Worm (Caenorhabditis elegans): ENCODE measurements around the gene R07A4.2.
A peak's percentile ranks its signal among the peaks of the same experiment; 100 is the strongest.

Gene R07A4.2

DNA sequence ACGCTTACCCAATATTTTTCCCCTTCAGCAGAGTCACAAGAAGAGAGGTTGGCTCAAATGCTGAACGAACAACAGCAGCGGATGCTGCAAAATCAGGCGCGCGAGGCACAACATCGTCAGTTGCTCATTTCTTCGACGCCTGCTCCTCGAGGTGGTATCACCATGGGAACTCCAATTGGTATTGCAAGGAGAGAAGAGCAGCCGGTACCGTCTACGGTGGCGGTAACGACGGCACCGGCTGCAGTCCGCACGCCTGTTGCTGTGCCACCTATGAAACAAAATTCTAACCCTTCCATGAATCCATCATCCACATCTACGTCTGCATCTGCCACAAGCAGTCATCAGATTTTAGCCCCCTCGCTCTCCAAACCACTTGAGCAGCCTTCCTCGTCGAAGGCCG lies 28.6 kb upstream of the R07A4.2 start:
- TF ChIP-seq set-16 (GFP tag; IDR thresholded peaks at IDR 0.05), result peak; percentile 53; the same call in 1 of the 2 replicates
- TF ChIP-seq unc-62 (GFP tag; optimal IDR thresholded peaks at IDR 0.05 in 1 of 2), result peak in 1 of 2 experiments; percentile 26
- TF ChIP-seq unc-62 (tag; optimal IDR thresholded peaks at IDR 0.05), result no peak
- no peak for TF ChIP-seq ztf-7 (tag; optimal IDR thresholded peaks at IDR 0.05)
- TF ChIP-seq egl-43 (GFP tag; IDR thresholded peaks at IDR 0.05), result 0 out of 2 replicates have a peak, but pooled peaks have one; percentile 50
- no peak for TF ChIP-seq F37D6.2 (tag; optimal IDR thresholded peaks at IDR 0.05)
- no peak for TF ChIP-seq F44E2.7 (GFP tag; IDR thresholded peaks at IDR 0.05)
- peak; percentile 17 for TF ChIP-seq aha-1 (tag)
- TF ChIP-seq hlh-30 (tag; optimal IDR thresholded peaks at IDR 0.05; ENCODE audit: insufficient read depth), result no peak
- 0 out of 2 replicates have a peak, but pooled peaks have one; percentile 17 for TF ChIP-seq tag-97 (GFP tag; IDR thresholded peaks at IDR 0.05)
- no peak for TF ChIP-seq pqm-1 (tag; optimal IDR thresholded peaks at IDR 0.05)

DNA sequence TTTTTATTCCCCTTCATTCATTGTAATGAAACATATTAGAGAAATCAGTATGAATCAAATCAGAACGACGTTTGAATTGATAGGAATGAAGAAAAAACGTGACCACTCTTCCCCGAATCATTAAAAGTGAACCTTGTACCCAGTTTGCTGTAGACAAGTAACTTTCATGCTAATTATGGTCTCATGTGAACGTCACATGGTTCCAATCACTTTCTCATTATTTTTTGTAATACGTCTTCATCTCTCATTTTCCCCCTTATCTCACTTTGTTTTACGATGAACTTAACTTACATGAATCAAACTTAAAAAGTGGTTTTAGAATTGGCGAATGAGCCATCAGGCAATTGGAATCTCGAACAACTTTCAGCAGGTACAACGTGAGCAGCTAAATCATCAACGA lies 26.5 kb upstream of the R07A4.2 start:
- no peak for TF ChIP-seq ZK546.5 (tag; optimal IDR thresholded peaks at IDR 0.05)
- no peak for TF ChIP-seq sdz-12 (GFP tag; optimal IDR thresholded peaks at IDR 0.05)
- no peak for TF ChIP-seq nhr-25 (tag; optimal IDR thresholded peaks at IDR 0.05; ENCODE audit: borderline replicate concordance, insufficient read depth)
- TF ChIP-seq zfp-3 (GFP tag; conservative IDR thresholded peaks at IDR 0.05), result no peak
- TF ChIP-seq daf-19 (GFP tag; conservative IDR thresholded peaks at IDR 0.05), result no peak
- no peak for TF ChIP-seq nhr-76 (tag; optimal IDR thresholded peaks at IDR 0.05)
- TF ChIP-seq lin-29 (GFP tag; IDR thresholded peaks at IDR 0.05), result no peak
- TF ChIP-seq daf-8 (GFP tag; IDR thresholded peaks at IDR 0.05), result no peak
- TF ChIP-seq D1046.2 (GFP tag; IDR thresholded peaks at IDR 0.05), result no peak
- no peak for TF ChIP-seq Y105C5A.15 (GFP tag; IDR thresholded peaks at IDR 0.05)
- no peak for TF ChIP-seq zfp-2 (tag; optimal IDR thresholded peaks at IDR 0.05)
- TF ChIP-seq F49E8.2 (tag; optimal IDR thresholded peaks at IDR 0.05; ENCODE audit: borderline replicate concordance), result no peak
- no peak for TF ChIP-seq lir-3 (tag; optimal IDR thresholded peaks at IDR 0.05)
- no peak for TF ChIP-seq mdt-29 (GFP tag; IDR thresholded peaks at IDR 0.05)
- no peak for TF ChIP-seq zip-2 (tag; optimal IDR thresholded peaks at IDR 0.05)
- TF ChIP-seq Y75B8A.6 (GFP tag; IDR thresholded peaks at IDR 0.05), result no peak
- TF ChIP-seq T26A8.4 (GFP tag; IDR thresholded peaks at IDR 0.05), result no peak
- no peak for TF ChIP-seq fos-1 (tag; optimal IDR thresholded peaks at IDR 0.05)
- TF ChIP-seq unc-62 (GFP tag; optimal IDR thresholded peaks at IDR 0.05 in 1 of 2), result no peak
- no peak for TF ChIP-seq unc-62 (tag; optimal IDR thresholded peaks at IDR 0.05)
- TF ChIP-seq lin-39 (tag; optimal IDR thresholded peaks at IDR 0.05), result no peak
- no peak for TF ChIP-seq ztf-7 (tag; optimal IDR thresholded peaks at IDR 0.05)
- TF ChIP-seq lin-38 (GFP tag; IDR thresholded peaks at IDR 0.05), result no peak
- TF ChIP-seq nhr-77 (tag; optimal IDR thresholded peaks at IDR 0.05), result peak; percentile 10
- TF ChIP-seq F26F4.8 (GFP tag; conservative IDR thresholded peaks at IDR 0.05), result no peak
- TF ChIP-seq unc-130 (GFP tag; optimal IDR thresholded peaks at IDR 0.05), result no peak
- peak in 1 of 2 experiments; percentile 44 for TF ChIP-seq mdl-1 (tag; optimal IDR thresholded peaks at IDR 0.05)
- no peak for TF ChIP-seq pqm-1 (tag; optimal IDR thresholded peaks at IDR 0.05)
- TF ChIP-seq spr-1 (tag; optimal IDR thresholded peaks at IDR 0.05), result no peak
- TF ChIP-seq ama-1 (optimal IDR thresholded peaks at IDR 0.05), result no peak
- TF ChIP-seq zip-11 (GFP tag; IDR thresholded peaks at IDR 0.05), result no peak
- no peak for TF ChIP-seq saeg-2 (GFP tag; IDR thresholded peaks at IDR 0.05)
- no peak for TF ChIP-seq lin-15B (tag; optimal IDR thresholded peaks at IDR 0.05)
- 0 out of 2 replicates have a peak, but pooled peaks have one; percentile 47 for TF ChIP-seq tra-1 (GFP tag; IDR thresholded peaks at IDR 0.05)
- TF ChIP-seq F44E2.7 (GFP tag; IDR thresholded peaks at IDR 0.05), result no peak
- no peak for TF ChIP-seq F37D6.2 (tag; optimal IDR thresholded peaks at IDR 0.05)
- peak; percentile 73 for TF ChIP-seq dmd-6 (GFP tag; IDR thresholded peaks at IDR 0.05)
- TF ChIP-seq egl-43 (GFP tag; IDR thresholded peaks at IDR 0.05), result no peak
- no peak for TF ChIP-seq nhr-102 (tag; optimal IDR thresholded peaks at IDR 0.05)
- TF ChIP-seq hlh-30 (tag; optimal IDR thresholded peaks at IDR 0.05; ENCODE audit: insufficient read depth), result peak; percentile 92
- TF ChIP-seq lim-7 (GFP tag; IDR thresholded peaks at IDR 0.05), result no peak
- no peak for TF ChIP-seq unc-39 (tag; optimal IDR thresholded peaks at IDR 0.05)
- TF ChIP-seq php-3 (GFP tag; IDR thresholded peaks at IDR 0.05), result peak; percentile 70; the same call in 1 of the 2 replicates
- no peak for TF ChIP-seq nhr-42 (GFP tag; IDR thresholded peaks at IDR 0.05)
- no peak for TF ChIP-seq ceh-44 (GFP tag; IDR thresholded peaks at IDR 0.05)
- no peak for TF ChIP-seq gei-8 (GFP tag; optimal IDR thresholded peaks at IDR 0.05)
- TF ChIP-seq rbr-2 (tag; optimal IDR thresholded peaks at IDR 0.05), result no peak
